Fruit fly (Drosophila melanogaster) whole organism, embryonic: ENCODE results near the gene CG32706.
A peak's percentile ranks its signal among the peaks of the same experiment; 100 is the strongest.

Experiments
- CG10366 ChIP-seq: fragments of 200-800 bp; sonication (Bioruptor generic); IDR thresholded peaks from 2 replicates; pipeline ENCODE4 v1.3.6; 2022; ENCODE audit warnings: missing biosample characterization, missing genetic modification characterization
- CG10979 ChIP-seq: fragments of 200-800 bp; sonication (Bioruptor generic); optimal IDR thresholded peaks from 2 replicates; lab custom pipeline; 2018; ENCODE audit warnings: missing biosample characterization, mild to moderate bottlenecking, missing genetic modification characterization, moderate library complexity
- CG13894 ChIP-seq: fragments of 200-800 bp; sonication (Bioruptor generic); optimal IDR thresholded peaks from 3 replicates; lab custom pipeline; 2018; ENCODE audit warnings: missing biosample characterization, mild to moderate bottlenecking, missing genetic modification characterization, moderate library complexity
- CG15073 ChIP-seq: fragments of 200-800 bp; sonication (Bioruptor generic); optimal IDR thresholded peaks from 2 replicates; lab custom pipeline; 2016; ENCODE audit warnings: missing biosample characterization, missing genetic modification characterization
- CG15269 ChIP-seq: fragments of 200-800 bp; sonication (Bioruptor generic); optimal IDR thresholded peaks from 2 replicates; lab custom pipeline; 2018; ENCODE audit warnings: missing biosample characterization, mild to moderate bottlenecking, missing genetic modification characterization, moderate library complexity
- CG15696 ChIP-seq: fragments of 200-800 bp; sonication (Bioruptor generic); optimal IDR thresholded peaks from 2 replicates; lab custom pipeline; 2019; ENCODE audit warnings: missing biosample characterization, mild to moderate bottlenecking, missing genetic modification characterization, moderate library complexity
- CG17186 ChIP-seq: fragments of 200-800 bp; sonication (Bioruptor generic); optimal IDR thresholded peaks from 3 replicates; lab custom pipeline; 2017; ENCODE audit warnings: missing biosample characterization, missing genetic modification reagents, missing genetic modification characterization
- CG18011 ChIP-seq: fragments of 200-800 bp; sonication (Bioruptor generic); optimal IDR thresholded peaks from 2 replicates; lab custom pipeline; 2017; ENCODE audit warnings: missing biosample characterization, missing genetic modification characterization, mild to moderate bottlenecking, moderate library complexity, missing genotype
- CG18476 ChIP-seq: fragments of 200-800 bp; sonication (Bioruptor generic); optimal IDR thresholded peaks from 2 replicates; lab custom pipeline; 2016; ENCODE audit warnings: missing biosample characterization, mild to moderate bottlenecking, missing genetic modification characterization
- CG42726 ChIP-seq: fragments of 200-800 bp; sonication (Bioruptor generic); IDR thresholded peaks from 2 replicates; pipeline ENCODE4 v1.3.6; 2022; ENCODE audit warnings: missing biosample characterization, missing genetic modification characterization; ENCODE audit not compliant: partially characterized antibody
- CG4730 ChIP-seq: fragments of 200-800 bp; sonication (Bioruptor generic); IDR thresholded peaks from 2 replicates; pipeline ENCODE4 v1.3.6; 2022; ENCODE audit warnings: missing biosample characterization, missing genetic modification characterization
- CG6765 ChIP-seq: fragments of 200-800 bp; sonication (Bioruptor generic); optimal IDR thresholded peaks from 3 replicates; lab custom pipeline; 2017; ENCODE audit warnings: missing biosample characterization, mild to moderate bottlenecking, missing genetic modification characterization
- CG9609 ChIP-seq: fragments of 200-800 bp; sonication (Bioruptor generic); optimal IDR thresholded peaks from 3 replicates; lab custom pipeline; 2016; ENCODE audit warnings: missing biosample characterization, missing genetic modification characterization
- CG9727 ChIP-seq: fragments of 200-800 bp; sonication (Bioruptor generic); optimal IDR thresholded peaks from 3 replicates; lab custom pipeline; 2017; ENCODE audit warnings: missing biosample characterization, mild to moderate bottlenecking, missing genetic modification characterization
- CG9932 ChIP-seq: fragments of 200-800 bp; sonication (Bioruptor generic); IDR thresholded peaks from 2 replicates; pipeline ENCODE4 v1.3.6; 2022; ENCODE audit warnings: missing biosample characterization, missing genetic modification characterization
- D ChIP-seq, 2 experiments: fragments of 200-800 bp in 1 of 2; fragments of >200 bp in 1 of 2; sonication (Bioruptor generic) in 1 of 2; optimal IDR thresholded peaks; 2 replicates in 1 of 2; 3 replicates in 1 of 2; lab custom pipeline; 2017; ENCODE audit warnings: mild to moderate bottlenecking in 1 of 2, missing biosample characterization in 1 of 2, missing genetic modification characterization in 1 of 2, missing genetic modification reagents in 1 of 2
- Doc2 ChIP-seq: fragments of 200-800 bp; sonication (Bioruptor generic); IDR thresholded peaks from 2 replicates; pipeline ENCODE4 v1.3.6; 2022; ENCODE audit warnings: missing biosample characterization, missing genetic modification characterization
- Elba2 ChIP-seq: fragments of 200-800 bp; sonication (Bioruptor generic); optimal IDR thresholded peaks from 3 replicates; lab custom pipeline; 2016; ENCODE audit warnings: missing biosample characterization, missing genetic modification characterization
- Gug ChIP-seq: fragments of 200-800 bp; sonication (Bioruptor generic); IDR thresholded peaks from 4 replicates; pipeline ENCODE4 v1.3.6; 2022; ENCODE audit warnings: missing biosample characterization, missing genetic modification characterization
- Hr51 ChIP-seq, 2 experiments: fragments of 200-800 bp; sonication (Bioruptor generic); optimal IDR thresholded peaks; 2 replicates in 1 of 2; 3 replicates in 1 of 2; lab custom pipeline; 2016 to 2018; ENCODE audit warnings: missing biosample characterization in 2 of 2, missing genetic modification characterization in 2 of 2, mild to moderate bottlenecking in 1 of 2, moderate library complexity in 1 of 2
- Hr78 ChIP-seq, 2 experiments: fragments of 200-800 bp in 1 of 2; fragments of >200 bp in 1 of 2; sonication (Bioruptor generic) in 1 of 2; optimal IDR thresholded peaks; 2 replicates each; lab custom pipeline; 2017 to 2019; ENCODE audit warnings: missing biosample characterization in 2 of 2, missing genetic modification characterization in 2 of 2, mild to moderate bottlenecking in 1 of 2, moderate library complexity in 1 of 2
- MTF-1 ChIP-seq: fragments of 200-800 bp; sonication (Bioruptor generic); optimal IDR thresholded peaks from 2 replicates; lab custom pipeline; 2018; ENCODE audit warnings: missing biosample characterization, mild to moderate bottlenecking, missing genetic modification characterization, borderline replicate concordance
- Max ChIP-seq: fragments of 200-800 bp; sonication (Bioruptor generic); optimal IDR thresholded peaks from 2 replicates; lab custom pipeline; 2016; ENCODE audit warnings: missing biosample characterization, mild to moderate bottlenecking, missing genetic modification characterization
- Mes4 ChIP-seq: fragments of 200-800 bp; sonication (Bioruptor generic); optimal IDR thresholded peaks from 2 replicates; lab custom pipeline; 2016; ENCODE audit warnings: missing biosample characterization, missing genetic modification characterization
- Nf-YC ChIP-seq: fragments of 200-800 bp; optimal IDR thresholded peaks from 3 replicates; lab custom pipeline; 2019; ENCODE audit warnings: missing biosample characterization, mild to moderate bottlenecking, missing genetic modification characterization, moderate library complexity
- Sox102F ChIP-seq: fragments of 200-800 bp; sonication (Bioruptor generic); optimal IDR thresholded peaks from 2 replicates; lab custom pipeline; 2018; ENCODE audit warnings: missing biosample characterization, mild to moderate bottlenecking, missing genetic modification characterization, moderate library complexity
- ato ChIP-seq: fragments of 200-800 bp; sonication (Bioruptor generic); IDR thresholded peaks from 2 replicates; pipeline ENCODE4 v1.3.6; 2022; ENCODE audit warnings: missing biosample characterization, missing genetic modification characterization; ENCODE audit not compliant: partially characterized antibody
- bcd ChIP-seq: fragments of 200-800 bp; sonication (Bioruptor generic); optimal IDR thresholded peaks from 2 replicates; lab custom pipeline; 2017; ENCODE audit warnings: missing biosample characterization, mild to moderate bottlenecking, missing genetic modification characterization
- cas ChIP-seq: fragments of 200-800 bp; sonication (Bioruptor generic); IDR thresholded peaks from 2 replicates; pipeline ENCODE4 v1.3.6; 2022; ENCODE audit warnings: missing biosample characterization, missing genetic modification characterization
- fd3F ChIP-seq: fragments of 200-800 bp; sonication (Bioruptor generic); optimal IDR thresholded peaks from 2 replicates; lab custom pipeline; 2018; ENCODE audit warnings: missing biosample characterization, mild to moderate bottlenecking, missing genetic modification characterization, moderate library complexity
- fd64A ChIP-seq: fragments of 200-800 bp; sonication (Bioruptor generic); optimal IDR thresholded peaks from 3 replicates; lab custom pipeline; 2018; ENCODE audit warnings: missing biosample characterization, mild to moderate bottlenecking, missing genetic modification characterization
- ftz-f1 ChIP-seq: fragments of 200-800 bp; sonication (Bioruptor generic); optimal IDR thresholded peaks from 2 replicates; lab custom pipeline; 2016; ENCODE audit warnings: missing biosample characterization, missing genetic modification characterization
- insv ChIP-seq, 2 experiments: fragments of 200-800 bp; sonication (Bioruptor generic); optimal IDR thresholded peaks; 3 replicates each; lab custom pipeline; 2016 to 2018; ENCODE audit warnings: missing biosample characterization in 2 of 2, missing genetic modification characterization in 2 of 2
- odd ChIP-seq: fragments of 200-800 bp; sonication (Bioruptor generic); optimal IDR thresholded peaks from 2 replicates; lab custom pipeline; 2017; ENCODE audit warnings: missing biosample characterization, mild to moderate bottlenecking, missing genetic modification characterization
- org-1 ChIP-seq: fragments of 200-800 bp; sonication (Bioruptor generic); optimal IDR thresholded peaks from 2 replicates; lab custom pipeline; 2017; ENCODE audit warnings: missing biosample characterization, missing genetic modification characterization
- otp ChIP-seq: fragments of 200-800 bp; sonication (Bioruptor generic); IDR thresholded peaks from 3 replicates; pipeline ENCODE4, ENCODE4 v1.3.6; 2022; ENCODE audit warnings: missing biosample characterization, missing genetic modification characterization
- pfk ChIP-seq: fragments of 200-800 bp; sonication (Bioruptor generic); optimal IDR thresholded peaks from 2 replicates; lab custom pipeline; 2018; ENCODE audit warnings: missing biosample characterization, mild to moderate bottlenecking, missing genetic modification characterization, moderate library complexity
- psq ChIP-seq: fragments of 200-800 bp; sonication (Bioruptor generic); optimal IDR thresholded peaks from 2 replicates; lab custom pipeline; 2017; ENCODE audit warnings: missing biosample characterization, missing genetic modification characterization
- row ChIP-seq: fragments of 200-800 bp; sonication (Bioruptor generic); IDR thresholded peaks from 3 replicates; pipeline ENCODE4 v1.3.6; 2022; ENCODE audit warnings: missing biosample characterization, missing genetic modification characterization
- sc ChIP-seq, 3 experiments: fragments of >200 bp in 2 of 3; fragments of 200-800 bp in 1 of 3; sonication (Bioruptor generic) in 1 of 3; optimal IDR thresholded peaks; 2 replicates in 2 of 3; 3 replicates in 1 of 3; lab custom pipeline; 2017; ENCODE audit warnings: mild to moderate bottlenecking in 1 of 3, missing biosample characterization in 1 of 3, missing genetic modification characterization in 1 of 3, missing genetic modification reagents in 1 of 3
- sens ChIP-seq: fragments of 200-800 bp; sonication (Bioruptor generic); peaks from one replicate; lab custom pipeline; 2016; ENCODE audit warnings: missing biosample characterization, missing genetic modification characterization
- sob ChIP-seq: fragments of 200-800 bp; sonication (Bioruptor generic); IDR thresholded peaks from 2 replicates; pipeline ENCODE4 v1.3.6; 2022; ENCODE audit warnings: missing biosample characterization, missing genetic modification characterization
- sqz ChIP-seq: fragments of 200-800 bp; sonication (Bioruptor generic); optimal IDR thresholded peaks from 3 replicates; lab custom pipeline; 2018; ENCODE audit warnings: missing biosample characterization, mild to moderate bottlenecking, missing genetic modification characterization
- tio ChIP-seq: fragments of 200-800 bp; sonication (Bioruptor generic); optimal IDR thresholded peaks from 2 replicates; lab custom pipeline; 2017; ENCODE audit warnings: missing biosample characterization, missing genetic modification characterization, inconsistent platforms
- tll ChIP-seq, 2 experiments: fragments of 200-800 bp in 1 of 2; fragments of >200 bp in 1 of 2; sonication (Bioruptor generic) in 1 of 2; optimal IDR thresholded peaks; 2 replicates each; lab custom pipeline; 2017 to 2019; ENCODE audit warnings: missing biosample characterization in 2 of 2, missing genetic modification characterization in 2 of 2, mild to moderate bottlenecking in 1 of 2, moderate library complexity in 1 of 2
- zen ChIP-seq: fragments of 200-800 bp; sonication (Bioruptor generic); optimal IDR thresholded peaks from 3 replicates; lab custom pipeline; 2018; ENCODE audit warnings: missing biosample characterization, mild to moderate bottlenecking, missing genetic modification characterization, moderate library complexity

The CG32706 gene

DNA sequence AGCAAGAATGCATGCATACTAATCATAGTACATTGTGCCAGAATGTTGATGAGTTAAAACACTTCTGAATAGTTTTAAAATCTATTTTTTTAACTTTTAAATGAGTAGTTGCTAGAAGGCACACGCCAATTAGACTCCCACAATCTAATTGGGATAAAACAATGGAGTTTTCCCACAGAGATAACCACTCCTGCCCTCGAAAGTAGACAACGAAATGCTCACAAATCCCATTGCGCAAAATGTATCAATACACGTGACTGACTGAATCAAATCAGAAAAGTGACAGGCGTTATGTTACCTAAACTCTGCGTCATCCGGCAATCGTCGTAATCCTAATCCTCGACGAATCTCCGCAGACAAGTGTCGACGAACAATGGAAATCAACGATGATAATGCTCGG, 30.9 kb downstream of the CG32706 start:
- 0 out of 3 replicates have a peak, but pooled peaks have one; percentile 2 for TF ChIP-seq row (GFP tag; lab: Robert Waterston, UW)
- TF ChIP-seq CG13894 (tag; lab: Kevin White, UChicago), result peak; percentile 50
- peak; percentile 61 for TF ChIP-seq sens
- TF ChIP-seq zen (tag; lab: Kevin White, UChicago), result peak; percentile 4
- TF ChIP-seq pfk (GFP tag; lab: Kevin White, UChicago), result no peak
- peak; percentile 49 to 96 for TF ChIP-seq insv (GFP tag; optimal IDR thresholded peaks at IDR 0.05; lab: Kevin White, UChicago)
- peak; percentile 30 for TF ChIP-seq Elba2 (GFP tag; lab: Kevin White, UChicago)
- TF ChIP-seq sc (optimal IDR thresholded peaks at IDR 0.05; lab: Kevin White, UChicago), result no peak
- no peak for TF ChIP-seq sc (GFP tag; optimal IDR thresholded peaks at IDR 0.05; lab: Kevin White, UChicago)

DNA sequence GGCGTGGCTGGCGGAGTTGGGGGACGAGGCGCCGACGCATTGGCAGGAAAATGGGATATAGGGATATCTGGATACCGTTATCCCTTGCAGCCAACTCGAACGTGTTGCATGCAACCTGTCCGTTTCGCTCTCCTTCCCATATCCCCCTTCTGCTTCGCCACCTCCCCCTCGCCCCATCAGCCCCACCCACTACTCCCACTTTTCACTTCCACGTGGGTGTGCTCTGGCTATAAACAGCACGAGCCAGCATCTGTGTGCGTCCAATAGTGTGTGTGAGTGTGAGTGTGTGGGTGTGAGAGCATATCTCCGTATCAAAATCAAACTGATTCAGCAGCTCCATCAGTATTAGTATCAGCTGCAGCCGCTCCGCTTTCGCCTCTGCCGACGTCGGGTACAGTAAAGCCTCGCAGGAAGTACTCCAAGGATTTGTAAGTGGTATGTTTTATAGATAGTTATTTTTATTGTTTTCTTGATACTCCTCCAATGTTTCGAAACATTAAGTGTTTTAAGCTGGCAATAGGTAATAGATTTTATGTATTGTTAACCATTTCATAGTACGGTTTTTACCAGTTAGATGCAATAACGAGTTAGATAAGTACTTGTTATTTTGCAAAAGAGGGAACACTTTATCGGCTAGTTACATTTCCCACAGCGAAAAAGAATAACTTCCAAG, 32.2 kb downstream of the CG32706 start:
- TF ChIP-seq Hr51 (GFP tag; optimal IDR thresholded peaks at IDR 0.05; lab: Kevin White, UChicago) (no peak), CG9932 (GFP tag; lab: Robert Waterston, UW) (no peak), sqz (GFP tag; lab: Kevin White, UChicago) (peak; percentile 31), tll (GFP tag; optimal IDR thresholded peaks at IDR 0.05; lab: Kevin White, UChicago) (no peak), Nf-YC (tag; lab: Kevin White, UChicago) (no peak), CG4730 (GFP tag; lab: Robert Waterston, UW) (no peak), fd64A (GFP tag; lab: Kevin White, UChicago) (peak; percentile 10), sc (optimal IDR thresholded peaks at IDR 0.05; lab: Kevin White, UChicago) (no peak), sc (GFP tag; optimal IDR thresholded peaks at IDR 0.05; lab: Kevin White, UChicago) (no peak), Mes4 (no peak), sob (no peak), CG9727 (GFP tag; lab: Kevin White, UChicago) (peak; percentile 26), D (optimal IDR thresholded peaks at IDR 0.05; lab: Kevin White, UChicago) (no peak), D (GFP tag; optimal IDR thresholded peaks at IDR 0.05; lab: Kevin White, UChicago) (peak; percentile 59), MTF-1 (GFP tag; lab: Kevin White, UChicago) (no peak), CG15073 (GFP tag; lab: Kevin White, UChicago) (no peak), CG10366 (no peak), bcd (GFP tag; lab: Kevin White, UChicago) (peak; percentile 47), fd3F (GFP tag; lab: Kevin White, UChicago) (no peak), Gug (no peak), Hr78 (GFP tag; optimal IDR thresholded peaks at IDR 0.05; lab: Kevin White, UChicago) (no peak), CG18476 (no peak), ftz-f1 (no peak), CG6765 (GFP tag; lab: Kevin White, UChicago) (no peak), otp (GFP tag; lab: Robert Waterston, UW) (no peak), CG15269 (tag; lab: Kevin White, UChicago) (no peak), CG15696 (tag; lab: Kevin White, UChicago) (peak; percentile 5), Sox102F (GFP tag; lab: Kevin White, UChicago) (no peak), Doc2 (no peak), CG42726 (no peak), odd (GFP tag; lab: Kevin White, UChicago) (no peak), org-1 (no peak), cas (GFP tag; lab: Robert Waterston, UW) (no peak), CG9609 (GFP tag; lab: Kevin White, UChicago) (no peak), CG10979 (tag; lab: Kevin White, UChicago) (peak; percentile 67), tio (GFP tag; lab: Kevin White, UChicago) (no peak), Max (GFP tag; lab: Kevin White, UChicago) (peak; percentile 22), psq (GFP tag; lab: Kevin White, UChicago) (no peak), ato (GFP tag; lab: Robert Waterston, UW) (no peak), CG17186 (GFP tag; lab: Kevin White, UChicago) (no peak), CG18011 (GFP tag; lab: Kevin White, UChicago) (no peak)
